Fruit fly (Drosophila melanogaster) whole organism, embryonic: Measurements from ENCODE around the gene nAChRalpha6.

Experiments used
- Abd-B ChIP-seq: fragments of 200-800 bp; sonication (Bioruptor generic); optimal IDR thresholded peaks from 2 replicates; lab custom pipeline; 2018; ENCODE audit warnings: missing biosample characterization, mild to moderate bottlenecking, missing genetic modification characterization, moderate library complexity
- CG12071 ChIP-seq: fragments of 200-800 bp; sonication (Bioruptor generic); optimal IDR thresholded peaks from 3 replicates; lab custom pipeline; 2018; ENCODE audit warnings: missing biosample characterization, mild to moderate bottlenecking, missing genetic modification characterization
- CG12769 ChIP-seq: fragments of 200-800 bp; sonication (Bioruptor generic); optimal IDR thresholded peaks from 2 replicates; lab custom pipeline; 2019; ENCODE audit warnings: missing biosample characterization, mild to moderate bottlenecking, missing genetic modification characterization, moderate library complexity
- CG14667 ChIP-seq: fragments of 200-800 bp; sonication (Bioruptor generic); IDR thresholded peaks from 2 replicates; pipeline ENCODE4 v1.3.6; 2022; ENCODE audit warnings: missing biosample characterization, missing genetic modification characterization
- CG15073 ChIP-seq: fragments of 200-800 bp; sonication (Bioruptor generic); optimal IDR thresholded peaks from 2 replicates; lab custom pipeline; 2016; ENCODE audit warnings: missing biosample characterization, missing genetic modification characterization
- CG1602 ChIP-seq: fragments of 200-800 bp; sonication (Bioruptor generic); optimal IDR thresholded peaks from 3 replicates; lab custom pipeline; 2016; ENCODE audit warnings: missing biosample characterization, missing genetic modification characterization
- CG1603 ChIP-seq: fragments of 200-800 bp; sonication (Bioruptor generic); optimal IDR thresholded peaks from 2 replicates; lab custom pipeline; 2019; ENCODE audit warnings: missing biosample characterization, mild to moderate bottlenecking, missing genetic modification characterization, moderate library complexity
- CG16813 ChIP-seq: fragments of 200-800 bp; sonication (Bioruptor generic); IDR thresholded peaks from 3 replicates; pipeline ENCODE4 v1.3.6; 2022; ENCODE audit warnings: missing biosample characterization, missing genetic modification characterization; ENCODE audit not compliant: partially characterized antibody
- CG17328 ChIP-seq: fragments of 200-800 bp; sonication (Bioruptor generic); IDR thresholded peaks from 2 replicates; pipeline ENCODE4 v1.3.6; 2022; ENCODE audit warnings: missing biosample characterization, missing genetic modification characterization
- CG17568 ChIP-seq: fragments of 200-800 bp; sonication (Bioruptor generic); optimal IDR thresholded peaks from 2 replicates; lab custom pipeline; 2018; ENCODE audit warnings: missing biosample characterization, mild to moderate bottlenecking, missing genetic modification characterization, moderate library complexity
- CG33557 ChIP-seq: fragments of 200-800 bp; sonication (Bioruptor generic); optimal IDR thresholded peaks from 2 replicates; lab custom pipeline; 2019; ENCODE audit warnings: missing biosample characterization, mild to moderate bottlenecking, missing genetic modification characterization, moderate library complexity
- CG3838 ChIP-seq: fragments of 200-800 bp; sonication (Bioruptor generic); optimal IDR thresholded peaks from 3 replicates; lab custom pipeline; 2016; ENCODE audit warnings: missing biosample characterization, missing genetic modification characterization
- CG4328 ChIP-seq: fragments of 200-800 bp; sonication (Bioruptor generic); optimal IDR thresholded peaks from 3 replicates; lab custom pipeline; 2017; ENCODE audit warnings: missing biosample characterization, missing genetic modification reagents, missing genetic modification characterization
- CG5245 ChIP-seq: fragments of 200-800 bp; sonication (Bioruptor generic); optimal IDR thresholded peaks from 3 replicates; lab custom pipeline; 2016; ENCODE audit warnings: missing biosample characterization, missing genetic modification characterization
- CG8924 ChIP-seq: fragments of 200-800 bp; optimal IDR thresholded peaks from 3 replicates; lab custom pipeline; 2019; ENCODE audit warnings: missing biosample characterization, mild to moderate bottlenecking, missing genetic modification characterization, moderate library complexity
- CG9215 ChIP-seq: fragments of 200-800 bp; sonication (Bioruptor generic); IDR thresholded peaks from 2 replicates; pipeline ENCODE4 v1.3.6; 2022; ENCODE audit warnings: missing biosample characterization, missing genetic modification characterization
- CrebB ChIP-seq: fragments of 200-800 bp; sonication (Bioruptor generic); optimal IDR thresholded peaks from 3 replicates; lab custom pipeline; 2018; ENCODE audit warnings: missing biosample characterization, mild to moderate bottlenecking, missing genetic modification characterization
- Dad ChIP-seq: fragments of 200-800 bp; sonication (Bioruptor generic); optimal IDR thresholded peaks from 3 replicates; lab custom pipeline; 2016; ENCODE audit warnings: missing biosample characterization, missing genetic modification characterization
- Dfd ChIP-seq, 2 experiments: fragments of >200 bp; optimal IDR thresholded peaks; 2 replicates each; lab custom pipeline; 2017; ENCODE audit warnings: missing biosample characterization in 2 of 2, missing genetic modification characterization in 2 of 2
- Elba2 ChIP-seq: fragments of 200-800 bp; sonication (Bioruptor generic); optimal IDR thresholded peaks from 3 replicates; lab custom pipeline; 2016; ENCODE audit warnings: missing biosample characterization, missing genetic modification characterization
- Fer3 ChIP-seq: fragments of 200-800 bp; sonication (Bioruptor generic); optimal IDR thresholded peaks from 2 replicates; lab custom pipeline; 2018; ENCODE audit warnings: missing biosample characterization, mild to moderate bottlenecking, missing genetic modification characterization, moderate library complexity
- GATAe ChIP-seq: fragments of 200-800 bp; sonication (Bioruptor generic); conservative IDR thresholded peaks from 2 replicates; pipeline ENCODE4 v1.3.6; 2022; ENCODE audit warnings: missing biosample characterization, missing genetic modification characterization
- Gsc ChIP-seq: fragments of 200-800 bp; sonication (Bioruptor generic); IDR thresholded peaks from 2 replicates; pipeline ENCODE4 v1.3.6; 2022; ENCODE audit warnings: missing biosample characterization, missing genetic modification characterization
- H2.0 ChIP-seq: fragments of 200-800 bp; sonication (Bioruptor generic); IDR thresholded peaks from 2 replicates; pipeline ENCODE4 v1.3.6; 2022; ENCODE audit warnings: missing biosample characterization, missing genetic modification characterization
- Hand ChIP-seq: fragments of 200-800 bp; sonication (Bioruptor generic); optimal IDR thresholded peaks from 2 replicates; lab custom pipeline; 2017; ENCODE audit warnings: mild to moderate bottlenecking, missing biosample characterization, missing genetic modification reagents, missing genetic modification characterization
- Hr39 ChIP-seq: fragments of >200 bp; optimal IDR thresholded peaks from 2 replicates; lab custom pipeline; 2017
- Hsf ChIP-seq: fragments of 200-800 bp; sonication (Bioruptor generic); optimal IDR thresholded peaks from 3 replicates; lab custom pipeline; 2016; ENCODE audit warnings: missing biosample characterization, missing genetic modification characterization
- MBD-R2 ChIP-seq: fragments of 200-800 bp; sonication (Bioruptor generic); IDR thresholded peaks from 2 replicates; pipeline ENCODE4 v1.3.6; 2022; ENCODE audit warnings: missing biosample characterization, missing genetic modification characterization
- Mrtf ChIP-seq: fragments of 200-800 bp; sonication (Bioruptor generic); IDR thresholded peaks from 3 replicates; pipeline ENCODE4 v1.3.6; 2022; ENCODE audit warnings: missing biosample characterization, missing genetic modification characterization
- Rfx ChIP-seq: fragments of 200-800 bp; sonication (Bioruptor generic); IDR thresholded peaks from 2 replicates; pipeline ENCODE4 v1.3.6; 2022; ENCODE audit warnings: missing biosample characterization, missing genetic modification characterization
- Usf ChIP-seq: fragments of 200-800 bp; sonication (Bioruptor generic); optimal IDR thresholded peaks from 2 replicates; lab custom pipeline; 2017; ENCODE audit warnings: missing genotype, missing biosample characterization, missing genetic modification characterization
- ash1 ChIP-seq: fragments of 200-800 bp; sonication (Bioruptor generic); optimal IDR thresholded peaks from 2 replicates; lab custom pipeline; 2018; ENCODE audit warnings: missing biosample characterization, mild to moderate bottlenecking, missing genetic modification characterization
- cas ChIP-seq: fragments of 200-800 bp; sonication (Bioruptor generic); IDR thresholded peaks from 2 replicates; pipeline ENCODE4 v1.3.6; 2022; ENCODE audit warnings: missing biosample characterization, missing genetic modification characterization
- cato ChIP-seq: fragments of 200-800 bp; sonication (Bioruptor generic); optimal IDR thresholded peaks from 2 replicates; lab custom pipeline; 2016; ENCODE audit warnings: missing biosample characterization, missing genetic modification characterization, borderline replicate concordance
- corto ChIP-seq: fragments of 200-800 bp; sonication (Bioruptor generic); optimal IDR thresholded peaks from 2 replicates; lab custom pipeline; 2016; ENCODE audit warnings: missing biosample characterization, mild to moderate bottlenecking, missing genetic modification characterization, moderate library complexity
- croc ChIP-seq: fragments of 200-800 bp; sonication (Bioruptor generic); conservative IDR thresholded peaks from 3 replicates; pipeline ENCODE4 v1.3.6; 2022; ENCODE audit warnings: missing biosample characterization, missing genetic modification characterization
- dpn ChIP-seq, 2 experiments: fragments of 200-800 bp; sonication (Bioruptor generic); optimal IDR thresholded peaks; 3 replicates each; lab custom pipeline; 2016; ENCODE audit warnings: missing biosample characterization in 2 of 2, missing genetic modification characterization in 2 of 2
- gsb ChIP-seq: fragments of 200-800 bp; sonication (Bioruptor generic); IDR thresholded peaks from 2 replicates; pipeline ENCODE4 v1.3.6; 2022; ENCODE audit warnings: missing biosample characterization, missing genetic modification characterization
- hth ChIP-seq: fragments of >200 bp; optimal IDR thresholded peaks from 2 replicates; lab custom pipeline; 2017; ENCODE audit warnings: inconsistent platforms
- ken ChIP-seq: fragments of 200-800 bp; sonication (Bioruptor generic); IDR thresholded peaks from 3 replicates; pipeline ENCODE4 v1.3.6; 2022; ENCODE audit warnings: missing biosample characterization, missing genetic modification characterization
- lola ChIP-seq, 3 experiments: fragments of >200 bp in 2 of 3; fragments of 200-800 bp in 1 of 3; sonication (Bioruptor generic) in 1 of 3; optimal IDR thresholded peaks; 2 replicates each; lab custom pipeline; 2017 to 2019; ENCODE audit warnings: missing biosample characterization in 3 of 3, missing genetic modification characterization in 3 of 3, mild to moderate bottlenecking in 1 of 3, moderate library complexity in 1 of 3
- luna ChIP-seq: fragments of 200-800 bp; sonication (Bioruptor generic); optimal IDR thresholded peaks from 2 replicates; lab custom pipeline; 2016; ENCODE audit warnings: missing biosample characterization, missing genetic modification characterization
- nerfin-2 ChIP-seq: fragments of 200-800 bp; sonication (Bioruptor generic); IDR thresholded peaks from 2 replicates; pipeline ENCODE4 v1.3.6; 2022; ENCODE audit warnings: missing biosample characterization, missing genetic modification characterization; ENCODE audit not compliant: partially characterized antibody
- p53 ChIP-seq: fragments of 200-800 bp; sonication (Bioruptor generic); optimal IDR thresholded peaks from 2 replicates; lab custom pipeline; 2016; ENCODE audit warnings: missing biosample characterization, missing genetic modification characterization
- row ChIP-seq: fragments of 200-800 bp; sonication (Bioruptor generic); IDR thresholded peaks from 3 replicates; pipeline ENCODE4 v1.3.6; 2022; ENCODE audit warnings: missing biosample characterization, missing genetic modification characterization
- run ChIP-seq: fragments of 200-800 bp; sonication (Bioruptor generic); optimal IDR thresholded peaks from 3 replicates; lab custom pipeline; 2018; ENCODE audit warnings: missing biosample characterization, mild to moderate bottlenecking, missing genetic modification characterization
- sima ChIP-seq: fragments of 200-800 bp; sonication (Bioruptor generic); optimal IDR thresholded peaks from 2 replicates; lab custom pipeline; 2016; ENCODE audit warnings: missing biosample characterization, missing genetic modification characterization
- slou ChIP-seq: fragments of 200-800 bp; sonication (Bioruptor generic); optimal IDR thresholded peaks from 3 replicates; lab custom pipeline; 2016; ENCODE audit warnings: missing biosample characterization, missing genetic modification characterization
- tgo ChIP-seq: fragments of 200-800 bp; sonication (Bioruptor generic); IDR thresholded peaks from 3 replicates; pipeline ENCODE4 v1.3.6; 2022; ENCODE audit warnings: missing biosample characterization, missing genetic modification characterization
- twi ChIP-seq: fragments of 200-800 bp; optimal IDR thresholded peaks from 2 replicates; lab custom pipeline; 2019; ENCODE audit warnings: missing biosample characterization, mild to moderate bottlenecking, missing genetic modification characterization, moderate library complexity

The nAChRalpha6 gene

dm6 chr2L:9757990-9758814 lies 127.8 kb downstream of the nAChRalpha6 start, which contains the start of gene zf30C (continued):
- TF ChIP-seq Dfd (GFP tag; optimal IDR thresholded peaks at IDR 0.05; lab: Kevin White, UChicago) (no peak), Usf (GFP tag; lab: Kevin White, UChicago) (peak; percentile 61), Fer3 (tag; lab: Kevin White, UChicago) (peak; percentile 75), Rfx (peak; percentile 93), CG8924 (peak; percentile 70), croc (GFP tag; lab: Robert Waterston, UW) (peak; percentile 40), sima (GFP tag; lab: Kevin White, UChicago) (peak; percentile 27), Gsc (GFP tag; lab: Robert Waterston, UW) (peak; percentile 68), cato (GFP tag; lab: Kevin White, UChicago) (peak; percentile 61), p53 (peak; percentile 77), Hsf (GFP tag; lab: Kevin White, UChicago) (peak; percentile 95), run (tag; lab: Kevin White, UChicago) (peak; percentile 31), CG17568 (no peak), CG16813 (GFP tag; lab: Robert Waterston, UW) (peak; percentile 35; the same call in 1 of the 3 replicates), dpn (GFP tag; optimal IDR thresholded peaks at IDR 0.05; lab: Kevin White, UChicago) (peak; percentile 90 to 93), CG17328 (peak; percentile 84), CG15073 (GFP tag; lab: Kevin White, UChicago) (peak; percentile 51), slou (peak; percentile 86), CG12071 (GFP tag; lab: Kevin White, UChicago) (peak; percentile 61), Mrtf (GFP tag; lab: Robert Waterston, UW) (peak; percentile 84), hth (no peak), ash1 (GFP tag; lab: Kevin White, UChicago) (no peak), cas (GFP tag; lab: Robert Waterston, UW) (peak; percentile 89), ken (GFP tag; lab: Robert Waterston, UW) (peak; percentile 90), corto (GFP tag; lab: Kevin White, UChicago) (peak; percentile 30), Hr39 (no peak), CG4328 (GFP tag; lab: Kevin White, UChicago) (peak; percentile 75), MBD-R2 (GFP tag; lab: Robert Waterston, UW) (peak; percentile 76), row (peak; percentile 91), GATAe (no peak), Dad (GFP tag; lab: Kevin White, UChicago) (peak; percentile 81), CG3838 (GFP tag; lab: Kevin White, UChicago) (peak; percentile 55), tgo (peak; percentile 78), CG1602 (GFP tag; lab: Kevin White, UChicago) (peak; percentile 75), CG5245 (GFP tag; lab: Kevin White, UChicago) (peak; percentile 88), CG1603 (peak; percentile 75), lola (GFP tag; optimal IDR thresholded peaks at IDR 0.05; lab: Kevin White, UChicago) (peak in 1 of 3 experiments; percentile 60), Hand (peak; percentile 32), CG12769 (peak; percentile 81), Elba2 (GFP tag; lab: Kevin White, UChicago) (peak; percentile 10), CG33557 (GFP tag; lab: Kevin White, UChicago) (peak; percentile 38), CG9215 (GFP tag; lab: Robert Waterston, UW) (peak; percentile 84), CrebB (peak; percentile 61), luna (GFP tag; lab: Kevin White, UChicago) (peak; percentile 87), nerfin-2 (0 out of 2 replicates have a peak, but pooled peaks have one; percentile 30), CG14667 (GFP tag; lab: Robert Waterston, UW) (peak; percentile 83), gsb (GFP tag; lab: Robert Waterston, UW) (peak; percentile 70), Abd-B (GFP tag; lab: Kevin White, UChicago) (peak; percentile 73), twi (tag; lab: Kevin White, UChicago) (peak; percentile 31), H2.0 (peak; percentile 82)
